Fruit fly (Drosophila melanogaster) whole organism, embryonic: ENCODE data around the gene CG31809.

Experiments used
- Atf3 ChIP-seq: fragments of 200-800 bp; sonication (Bioruptor generic); optimal IDR thresholded peaks from 3 replicates; lab custom pipeline; 2016; ENCODE audit warnings: missing biosample characterization, missing genetic modification characterization
- CG10959 ChIP-seq: fragments of 200-800 bp; sonication (Bioruptor generic); IDR thresholded peaks from 2 replicates; pipeline ENCODE4 v1.3.6; 2022; ENCODE audit warnings: missing biosample characterization, missing genetic modification characterization
- CG11696 ChIP-seq: fragments of 200-800 bp; sonication (Bioruptor generic); IDR thresholded peaks from 2 replicates; pipeline ENCODE4 v1.3.6; 2022; ENCODE audit warnings: missing biosample characterization, missing genetic modification characterization
- CG12219 ChIP-seq: fragments of 200-800 bp; sonication (Bioruptor generic); optimal IDR thresholded peaks from 3 replicates; lab custom pipeline; 2018; ENCODE audit warnings: missing biosample characterization, mild to moderate bottlenecking, missing genetic modification characterization
- CG13123 ChIP-seq: fragments of 200-800 bp; sonication (Bioruptor generic); optimal IDR thresholded peaks from 2 replicates; lab custom pipeline; 2016; ENCODE audit warnings: missing biosample characterization, missing genetic modification characterization
- CG13287 ChIP-seq: fragments of 200-800 bp; sonication (Bioruptor generic); IDR thresholded peaks from 2 replicates; pipeline ENCODE4 v1.3.6; 2022; ENCODE audit warnings: missing biosample characterization, missing genetic modification characterization; ENCODE audit not compliant: partially characterized antibody
- CG13296 ChIP-seq: fragments of 200-800 bp; sonication (Bioruptor generic); optimal IDR thresholded peaks from 3 replicates; lab custom pipeline; 2018; ENCODE audit warnings: missing biosample characterization, mild to moderate bottlenecking, missing genetic modification characterization
- CG15479 ChIP-seq: fragments of 200-800 bp; sonication (Bioruptor generic); optimal IDR thresholded peaks from 3 replicates; lab custom pipeline; 2019; ENCODE audit warnings: missing biosample characterization, mild to moderate bottlenecking, missing genetic modification characterization, moderate library complexity
- CG1792 ChIP-seq: fragments of 200-800 bp; sonication (Bioruptor generic); optimal IDR thresholded peaks from 2 replicates; lab custom pipeline; 2016; ENCODE audit warnings: missing biosample characterization, missing genetic modification characterization
- CG34376 ChIP-seq: fragments of 200-800 bp; sonication (Bioruptor generic); optimal IDR thresholded peaks from 2 replicates; lab custom pipeline; 2018; ENCODE audit warnings: missing biosample characterization, mild to moderate bottlenecking, missing genetic modification characterization
- CG6854 ChIP-seq: fragments of 200-800 bp; sonication (Bioruptor generic); optimal IDR thresholded peaks from 3 replicates; lab custom pipeline; 2017; ENCODE audit warnings: missing biosample characterization, mild to moderate bottlenecking, missing genetic modification characterization
- CG9215 ChIP-seq: fragments of 200-800 bp; sonication (Bioruptor generic); IDR thresholded peaks from 2 replicates; pipeline ENCODE4 v1.3.6; 2022; ENCODE audit warnings: missing biosample characterization, missing genetic modification characterization
- CHES-1-like ChIP-seq: fragments of 200-800 bp; sonication (Bioruptor generic); optimal IDR thresholded peaks from 2 replicates; lab custom pipeline; 2016; ENCODE audit warnings: missing biosample characterization, missing genetic modification characterization
- CTCF ChIP-seq: fragments of 200-800 bp; sonication (Bioruptor generic); optimal IDR thresholded peaks from 2 replicates; lab custom pipeline; 2017; ENCODE audit warnings: missing biosample characterization, mild to moderate bottlenecking, missing genetic modification characterization, moderate library complexity
- CkIIα-i1 ChIP-seq: fragments of 200-800 bp; sonication (Bioruptor generic); IDR thresholded peaks from 2 replicates; pipeline ENCODE4 v1.3.6; 2022; ENCODE audit warnings: missing biosample characterization, missing genetic modification characterization
- Eip74EF ChIP-seq, 2 experiments: fragments of 200-800 bp in 1 of 2; fragments of >200 bp in 1 of 2; sonication (Bioruptor generic) in 1 of 2; optimal IDR thresholded peaks; 2 replicates each; lab custom pipeline; 2017 to 2019; ENCODE audit warnings: missing biosample characterization in 2 of 2, missing genetic modification characterization in 2 of 2, mild to moderate bottlenecking in 1 of 2, moderate library complexity in 1 of 2
- Ets65A ChIP-seq: fragments of 200-800 bp; sonication (Bioruptor generic); peaks from one replicate; lab custom pipeline; 2016; ENCODE audit warnings: missing biosample characterization, missing genetic modification characterization
- HHEX ChIP-seq: fragments of 200-800 bp; sonication (Bioruptor generic); optimal IDR thresholded peaks from 3 replicates; lab custom pipeline; 2017; ENCODE audit warnings: missing biosample characterization, mild to moderate bottlenecking, missing genetic modification characterization, missing genetic modification reagents
- Hey ChIP-seq: fragments of 200-800 bp; sonication (Bioruptor generic); optimal IDR thresholded peaks from 3 replicates; lab custom pipeline; 2018; ENCODE audit warnings: missing biosample characterization, mild to moderate bottlenecking, missing genetic modification characterization
- Hmr ChIP-seq: fragments of 200-800 bp; sonication (Bioruptor generic); optimal IDR thresholded peaks from 3 replicates; lab custom pipeline; 2017; ENCODE audit warnings: mild to moderate bottlenecking, missing biosample characterization, missing genetic modification reagents, missing genetic modification characterization
- Mes4 ChIP-seq: fragments of 200-800 bp; sonication (Bioruptor generic); optimal IDR thresholded peaks from 2 replicates; lab custom pipeline; 2016; ENCODE audit warnings: missing biosample characterization, missing genetic modification characterization
- Mrtf ChIP-seq: fragments of 200-800 bp; sonication (Bioruptor generic); IDR thresholded peaks from 3 replicates; pipeline ENCODE4 v1.3.6; 2022; ENCODE audit warnings: missing biosample characterization, missing genetic modification characterization
- Neu2 ChIP-seq: fragments of 200-800 bp; sonication (Bioruptor generic); optimal IDR thresholded peaks from 3 replicates; lab custom pipeline; 2016; ENCODE audit warnings: missing biosample characterization, missing genetic modification characterization, borderline replicate concordance
- NfI ChIP-seq: fragments of 200-800 bp; sonication (Bioruptor generic); optimal IDR thresholded peaks from 3 replicates; lab custom pipeline; 2018; ENCODE audit warnings: missing biosample characterization, mild to moderate bottlenecking, missing genetic modification characterization, moderate library complexity
- Oli ChIP-seq: fragments of 200-800 bp; sonication (Bioruptor generic); optimal IDR thresholded peaks from 2 replicates; lab custom pipeline; 2018; ENCODE audit warnings: missing biosample characterization, mild to moderate bottlenecking, missing genetic modification characterization, moderate library complexity
- Pdp1 ChIP-seq, 2 experiments: fragments of 200-800 bp; sonication (Bioruptor generic); optimal IDR thresholded peaks; 3 replicates each; lab custom pipeline; 2016; ENCODE audit warnings: missing biosample characterization in 2 of 2, missing genetic modification characterization in 2 of 2, mild to moderate bottlenecking in 1 of 2, moderate library complexity in 1 of 2
- Stat92E ChIP-seq, 3 experiments: fragments of >200 bp in 2 of 3; fragments of 200-800 bp in 1 of 3; sonication (Bioruptor generic) in 1 of 3; optimal IDR thresholded peaks; 2 replicates each; lab custom pipeline; 2017 to 2019; ENCODE audit warnings: missing biosample characterization in 3 of 3, missing genetic modification characterization in 3 of 3, mild to moderate bottlenecking in 1 of 3, moderate library complexity in 1 of 3
- Taf1 ChIP-seq: fragments of 200-800 bp; sonication (Bioruptor generic); IDR thresholded peaks from 2 replicates; pipeline ENCODE4 v1.3.6; 2022; ENCODE audit warnings: missing biosample characterization, missing genetic modification characterization
- Vsx1 ChIP-seq: fragments of 200-800 bp; sonication (Bioruptor generic); optimal IDR thresholded peaks from 2 replicates; lab custom pipeline; 2017; ENCODE audit warnings: missing biosample characterization, mild to moderate bottlenecking, missing genetic modification characterization, missing genetic modification reagents
- ap ChIP-seq: fragments of 200-800 bp; sonication (Bioruptor generic); IDR thresholded peaks from 2 replicates; pipeline ENCODE4 v1.3.6; 2022; ENCODE audit warnings: missing biosample characterization, missing genetic modification characterization
- az2 ChIP-seq: fragments of 200-800 bp; sonication (Bioruptor generic); optimal IDR thresholded peaks from 3 replicates; lab custom pipeline; 2016; ENCODE audit warnings: missing biosample characterization, missing genetic modification characterization
- bcd ChIP-seq: fragments of 200-800 bp; sonication (Bioruptor generic); optimal IDR thresholded peaks from 2 replicates; lab custom pipeline; 2017; ENCODE audit warnings: missing biosample characterization, mild to moderate bottlenecking, missing genetic modification characterization
- dpn ChIP-seq, 2 experiments: fragments of 200-800 bp; sonication (Bioruptor generic); optimal IDR thresholded peaks; 3 replicates each; lab custom pipeline; 2016; ENCODE audit warnings: missing biosample characterization in 2 of 2, missing genetic modification characterization in 2 of 2
- fu2 ChIP-seq: fragments of 200-800 bp; sonication (Bioruptor generic); optimal IDR thresholded peaks from 2 replicates; lab custom pipeline; 2016; ENCODE audit warnings: missing biosample characterization, missing genetic modification characterization
- gcm2 ChIP-seq: fragments of 200-800 bp; sonication (Bioruptor generic); optimal IDR thresholded peaks from 2 replicates; lab custom pipeline; 2016; ENCODE audit warnings: missing biosample characterization, missing genetic modification characterization
- gsb-n ChIP-seq: fragments of 200-800 bp; sonication (Bioruptor generic); optimal IDR thresholded peaks from 3 replicates; lab custom pipeline; 2018; ENCODE audit warnings: missing biosample characterization, mild to moderate bottlenecking, missing genetic modification characterization
- insv ChIP-seq, 2 experiments: fragments of 200-800 bp; sonication (Bioruptor generic); optimal IDR thresholded peaks; 3 replicates each; lab custom pipeline; 2016 to 2018; ENCODE audit warnings: missing biosample characterization in 2 of 2, missing genetic modification characterization in 2 of 2
- inv ChIP-seq: fragments of 200-800 bp; sonication (Bioruptor generic); IDR thresholded peaks from 2 replicates; pipeline ENCODE4 v1.3.6; 2022; ENCODE audit warnings: missing biosample characterization, missing genetic modification characterization; ENCODE audit not compliant: partially characterized antibody
- luna ChIP-seq: fragments of 200-800 bp; sonication (Bioruptor generic); optimal IDR thresholded peaks from 2 replicates; lab custom pipeline; 2016; ENCODE audit warnings: missing biosample characterization, missing genetic modification characterization
- mld ChIP-seq: fragments of 200-800 bp; sonication (Bioruptor generic); IDR thresholded peaks from 3 replicates; pipeline ENCODE4 v1.3.6; 2022; ENCODE audit warnings: missing biosample characterization, missing genetic modification characterization; ENCODE audit not compliant: partially characterized antibody
- nmo ChIP-seq: fragments of 200-800 bp; sonication (Bioruptor generic); optimal IDR thresholded peaks from 2 replicates; lab custom pipeline; 2018; ENCODE audit warnings: missing biosample characterization, mild to moderate bottlenecking, missing genetic modification characterization, moderate library complexity
- oc ChIP-seq: fragments of 200-800 bp; sonication (Bioruptor generic); optimal IDR thresholded peaks from 2 replicates; lab custom pipeline; 2018; ENCODE audit warnings: missing biosample characterization, mild to moderate bottlenecking, missing genetic modification characterization, moderate library complexity
- pb ChIP-seq: fragments of 200-800 bp; sonication (Bioruptor generic); optimal IDR thresholded peaks from 3 replicates; lab custom pipeline; 2016; ENCODE audit warnings: missing biosample characterization, missing genetic modification characterization
- pzg ChIP-seq: fragments of 200-800 bp; sonication (Bioruptor generic); optimal IDR thresholded peaks from 3 replicates; lab custom pipeline; 2018; ENCODE audit warnings: missing biosample characterization, mild to moderate bottlenecking, missing genetic modification characterization, moderate library complexity
- scrt ChIP-seq: fragments of 200-800 bp; sonication (Bioruptor generic); optimal IDR thresholded peaks from 2 replicates; lab custom pipeline; 2018; ENCODE audit warnings: missing biosample characterization, mild to moderate bottlenecking, missing genetic modification characterization, moderate library complexity
- sisA ChIP-seq: fragments of 200-800 bp; sonication (Bioruptor generic); IDR thresholded peaks from 2 replicates; pipeline ENCODE4 v1.3.6; 2022; ENCODE audit warnings: missing biosample characterization, missing genetic modification characterization
- trem ChIP-seq: fragments of 200-800 bp; optimal IDR thresholded peaks from 3 replicates; lab custom pipeline; 2019; ENCODE audit warnings: missing biosample characterization, mild to moderate bottlenecking, missing genetic modification characterization, moderate library complexity
- wdn ChIP-seq: fragments of 200-800 bp; sonication (Bioruptor generic); IDR thresholded peaks from 2 replicates; pipeline ENCODE4 v1.3.6; 2022; ENCODE audit warnings: missing biosample characterization, missing genetic modification characterization

Gene CG31809

dm6 chr2L:16815989-16816749 lies 42.3 kb downstream of the CG31809 start, which contains the start of gene mdy (continued):
- TF ChIP-seq fu2 (GFP tag; lab: Kevin White, UChicago) (peak; percentile 52), NfI (GFP tag; lab: Kevin White, UChicago) (peak; percentile 33), ap (GFP tag; lab: Robert Waterston, UW) (0 out of 2 replicates have a peak, but pooled peaks have one; percentile 27), gcm2 (GFP tag; lab: Kevin White, UChicago) (peak; percentile 23), CG13123 (peak; percentile 13), Mes4 (GFP tag; lab: Kevin White, UChicago) (no peak), bcd (peak; percentile 28), oc (tag; lab: Kevin White, UChicago) (no peak), CG34376 (GFP tag; lab: Kevin White, UChicago) (peak; percentile 69), sisA (GFP tag; lab: Robert Waterston, UW) (peak; percentile 62), mld (GFP tag; lab: Robert Waterston, UW) (0 out of 3 replicates have a peak, but pooled peaks have one; percentile 25), CG9215 (no peak), luna (GFP tag; lab: Kevin White, UChicago) (no peak), gsb-n (peak; percentile 36), Hmr (peak; percentile 58), CG6854 (GFP tag; lab: Kevin White, UChicago) (no peak), trem (peak; percentile 23), HHEX (GFP tag; lab: Kevin White, UChicago) (no peak), Oli (tag; lab: Kevin White, UChicago) (peak; percentile 60), wdn (GFP tag; lab: Robert Waterston, UW) (peak; percentile 51; the same call in 1 of the 2 replicates), insv (GFP tag; optimal IDR thresholded peaks at IDR 0.05; lab: Kevin White, UChicago) (peak in 1 of 2 experiments; percentile 62), CkIIα-i1 (GFP tag; lab: Robert Waterston, UW) (no peak), Taf1 (GFP tag; lab: Robert Waterston, UW) (no peak), Vsx1 (GFP tag; lab: Kevin White, UChicago) (peak; percentile 31), CG13296 (GFP tag; lab: Kevin White, UChicago) (no peak), scrt (GFP tag; lab: Kevin White, UChicago) (no peak), CG10959 (GFP tag; lab: Robert Waterston, UW) (peak; percentile 26; the same call in 1 of the 2 replicates), CG15479 (GFP tag; lab: Kevin White, UChicago) (no peak), nmo (peak; percentile 57), CG12219 (GFP tag; lab: Kevin White, UChicago) (no peak), Ets65A (GFP tag; lab: Kevin White, UChicago) (peak; percentile 73), dpn (GFP tag; optimal IDR thresholded peaks at IDR 0.05; lab: Kevin White, UChicago) (peak; percentile 62 to 71), Atf3 (GFP tag; lab: Kevin White, UChicago) (peak; percentile 16), pb (GFP tag; lab: Kevin White, UChicago) (peak; percentile 39), pzg (GFP tag; lab: Kevin White, UChicago) (peak; percentile 54), Stat92E (GFP tag; optimal IDR thresholded peaks at IDR 0.05; lab: Kevin White, UChicago) (peak in 1 of 3 experiments; percentile 83), Hey (tag; lab: Kevin White, UChicago) (no peak), CG1792 (peak; percentile 17), Mrtf (GFP tag; lab: Robert Waterston, UW) (peak; percentile 47; the same call in 1 of the 3 replicates), Pdp1 (GFP tag; optimal IDR thresholded peaks at IDR 0.05; lab: Kevin White, UChicago) (peak; percentile 46 to 58), CTCF (GFP tag; lab: Kevin White, UChicago) (peak; percentile 99), CG13287 (GFP tag; lab: Robert Waterston, UW) (peak; percentile 61), az2 (GFP tag; lab: Kevin White, UChicago) (peak; percentile 61), CHES-1-like (peak; percentile 68), Eip74EF (GFP tag; optimal IDR thresholded peaks at IDR 0.05; lab: Kevin White, UChicago) (peak in 1 of 2 experiments; percentile 17), Neu2 (GFP tag; lab: Kevin White, UChicago) (no peak), inv (GFP tag; lab: Robert Waterston, UW) (peak; percentile 38; the same call in 1 of the 2 replicates), CG11696 (GFP tag; lab: Robert Waterston, UW) (no peak)
